Fruit fly (Drosophila melanogaster) whole organism, embryonic: ENCODE data around the gene raw.
A peak's percentile ranks its signal among the peaks of the same experiment; 100 is the strongest.

Source experiments
- B-H1 ChIP-seq: fragments of 200-800 bp; sonication (Bioruptor generic); IDR thresholded peaks from 3 replicates; pipeline ENCODE4 v1.3.6; 2022; ENCODE audit warnings: missing biosample characterization, missing genetic modification characterization
- Bdp1 ChIP-seq: fragments of 200-800 bp; sonication (Bioruptor generic); optimal IDR thresholded peaks from 3 replicates; lab custom pipeline; 2016; ENCODE audit warnings: missing biosample characterization, missing genetic modification characterization
- Bgb ChIP-seq: fragments of 200-800 bp; sonication (Bioruptor generic); IDR thresholded peaks from 2 replicates; pipeline ENCODE4 v1.3.6; 2022; ENCODE audit warnings: missing biosample characterization, missing genetic modification characterization; ENCODE audit not compliant: partially characterized antibody
- Blimp-1 ChIP-seq: fragments of 200-800 bp; sonication (Bioruptor generic); optimal IDR thresholded peaks from 3 replicates; lab custom pipeline; 2018; ENCODE audit warnings: missing biosample characterization, missing genetic modification characterization, mild to moderate bottlenecking, moderate library complexity, missing genetic modification reagents
- CG10267 ChIP-seq: fragments of 200-800 bp; sonication (Bioruptor generic); optimal IDR thresholded peaks from 2 replicates; lab custom pipeline; 2018; ENCODE audit warnings: missing biosample characterization, mild to moderate bottlenecking, missing genetic modification characterization, moderate library complexity
- CG10979 ChIP-seq: fragments of 200-800 bp; sonication (Bioruptor generic); optimal IDR thresholded peaks from 2 replicates; lab custom pipeline; 2018; ENCODE audit warnings: missing biosample characterization, mild to moderate bottlenecking, missing genetic modification characterization, moderate library complexity
- CG11504 ChIP-seq: fragments of 200-800 bp; sonication (Bioruptor generic); optimal IDR thresholded peaks from 3 replicates; lab custom pipeline; 2019; ENCODE audit warnings: missing biosample characterization, mild to moderate bottlenecking, missing genetic modification characterization, moderate library complexity
- CG12744 ChIP-seq: fragments of 200-800 bp; sonication (Bioruptor generic); optimal IDR thresholded peaks from 2 replicates; lab custom pipeline; 2016; ENCODE audit warnings: missing biosample characterization, missing genetic modification characterization
- CG12769 ChIP-seq: fragments of 200-800 bp; sonication (Bioruptor generic); optimal IDR thresholded peaks from 2 replicates; lab custom pipeline; 2019; ENCODE audit warnings: missing biosample characterization, mild to moderate bottlenecking, missing genetic modification characterization, moderate library complexity
- CG14710 ChIP-seq: fragments of 200-800 bp; sonication (Bioruptor generic); optimal IDR thresholded peaks from 3 replicates; lab custom pipeline; 2019; ENCODE audit warnings: missing biosample characterization, mild to moderate bottlenecking, missing genetic modification characterization, moderate library complexity
- CG15269 ChIP-seq: fragments of 200-800 bp; sonication (Bioruptor generic); optimal IDR thresholded peaks from 2 replicates; lab custom pipeline; 2018; ENCODE audit warnings: missing biosample characterization, mild to moderate bottlenecking, missing genetic modification characterization, moderate library complexity
- CG15696 ChIP-seq: fragments of 200-800 bp; sonication (Bioruptor generic); optimal IDR thresholded peaks from 2 replicates; lab custom pipeline; 2019; ENCODE audit warnings: missing biosample characterization, mild to moderate bottlenecking, missing genetic modification characterization, moderate library complexity
- CG16813 ChIP-seq: fragments of 200-800 bp; sonication (Bioruptor generic); IDR thresholded peaks from 3 replicates; pipeline ENCODE4 v1.3.6; 2022; ENCODE audit warnings: missing biosample characterization, missing genetic modification characterization; ENCODE audit not compliant: partially characterized antibody
- CG18619 ChIP-seq: fragments of 200-800 bp; sonication (Bioruptor generic); optimal IDR thresholded peaks from 3 replicates; lab custom pipeline; 2017; ENCODE audit warnings: missing biosample characterization, mild to moderate bottlenecking, missing genetic modification characterization
- CG2120 ChIP-seq: fragments of 200-800 bp; sonication (Bioruptor generic); optimal IDR thresholded peaks from 3 replicates; lab custom pipeline; 2016; ENCODE audit warnings: missing biosample characterization, missing genetic modification characterization
- CG2678 ChIP-seq: fragments of 200-800 bp; sonication (Bioruptor generic); optimal IDR thresholded peaks from 3 replicates; lab custom pipeline; 2019; ENCODE audit warnings: missing biosample characterization, mild to moderate bottlenecking, missing genetic modification characterization, moderate library complexity
- CG2712 ChIP-seq: fragments of 200-800 bp; optimal IDR thresholded peaks from 3 replicates; lab custom pipeline; 2019; ENCODE audit warnings: missing biosample characterization, mild to moderate bottlenecking, missing genetic modification characterization, moderate library complexity
- CG32772 ChIP-seq: fragments of 200-800 bp; sonication (Bioruptor generic); IDR thresholded peaks from 2 replicates; pipeline ENCODE4 v1.3.6; 2022; ENCODE audit warnings: missing biosample characterization, missing genetic modification characterization
- CG3847 ChIP-seq: fragments of 200-800 bp; sonication (Bioruptor generic); IDR thresholded peaks from 2 replicates; pipeline ENCODE4 v1.3.6; 2022; ENCODE audit warnings: missing biosample characterization, missing genetic modification characterization
- CG43689 ChIP-seq: fragments of 200-800 bp; sonication (Bioruptor generic); IDR thresholded peaks from 2 replicates; pipeline ENCODE4 v1.3.6; 2022; ENCODE audit warnings: missing biosample characterization, missing genetic modification characterization
- CG4404 ChIP-seq: fragments of 200-800 bp; sonication (Bioruptor generic); IDR thresholded peaks from 2 replicates; pipeline ENCODE4 v1.3.6; 2022; ENCODE audit warnings: missing biosample characterization, missing genetic modification characterization
- CG6689 ChIP-seq: fragments of 200-800 bp; sonication (Bioruptor generic); IDR thresholded peaks from 2 replicates; pipeline ENCODE4 v1.3.6; 2022; ENCODE audit warnings: missing biosample characterization, missing genetic modification characterization
- CG7987 ChIP-seq: fragments of 200-800 bp; sonication (Bioruptor generic); optimal IDR thresholded peaks from 2 replicates; lab custom pipeline; 2018; ENCODE audit warnings: missing biosample characterization, mild to moderate bottlenecking, missing genetic modification characterization, moderate library complexity
- CTCF ChIP-seq: fragments of 200-800 bp; sonication (Bioruptor generic); optimal IDR thresholded peaks from 2 replicates; lab custom pipeline; 2017; ENCODE audit warnings: missing biosample characterization, mild to moderate bottlenecking, missing genetic modification characterization, moderate library complexity
- GATAe ChIP-seq: fragments of 200-800 bp; sonication (Bioruptor generic); conservative IDR thresholded peaks from 2 replicates; pipeline ENCODE4 v1.3.6; 2022; ENCODE audit warnings: missing biosample characterization, missing genetic modification characterization
- HLH54F ChIP-seq: fragments of 200-800 bp; sonication (Bioruptor generic); optimal IDR thresholded peaks from 3 replicates; lab custom pipeline; 2016; ENCODE audit warnings: missing biosample characterization, missing genetic modification characterization
- HLHmδ ChIP-seq: fragments of 200-800 bp; sonication (Bioruptor generic); optimal IDR thresholded peaks from 2 replicates; lab custom pipeline; 2018; ENCODE audit warnings: missing biosample characterization, mild to moderate bottlenecking, missing genetic modification characterization, moderate library complexity
- Hsf ChIP-seq: fragments of 200-800 bp; sonication (Bioruptor generic); optimal IDR thresholded peaks from 3 replicates; lab custom pipeline; 2016; ENCODE audit warnings: missing biosample characterization, missing genetic modification characterization
- Nf-YC ChIP-seq: fragments of 200-800 bp; optimal IDR thresholded peaks from 3 replicates; lab custom pipeline; 2019; ENCODE audit warnings: missing biosample characterization, mild to moderate bottlenecking, missing genetic modification characterization, moderate library complexity
- TFAM ChIP-seq: fragments of 200-800 bp; sonication (Bioruptor generic); optimal IDR thresholded peaks from 2 replicates; lab custom pipeline; 2017; ENCODE audit warnings: missing biosample characterization, missing genetic modification characterization, inconsistent platforms
- cas ChIP-seq: fragments of 200-800 bp; sonication (Bioruptor generic); IDR thresholded peaks from 2 replicates; pipeline ENCODE4 v1.3.6; 2022; ENCODE audit warnings: missing biosample characterization, missing genetic modification characterization
- dmrt11E ChIP-seq: fragments of 200-800 bp; sonication (Bioruptor generic); optimal IDR thresholded peaks from 3 replicates; lab custom pipeline; 2018; ENCODE audit warnings: missing biosample characterization, mild to moderate bottlenecking, missing genetic modification characterization, moderate library complexity
- ewg ChIP-seq: fragments of 200-800 bp; sonication (Bioruptor generic); optimal IDR thresholded peaks from 3 replicates; lab custom pipeline; 2017; ENCODE audit warnings: mild to moderate bottlenecking, missing biosample characterization, missing genetic modification reagents, missing genetic modification characterization
- ftz-f1 ChIP-seq: fragments of 200-800 bp; sonication (Bioruptor generic); optimal IDR thresholded peaks from 2 replicates; lab custom pipeline; 2016; ENCODE audit warnings: missing biosample characterization, missing genetic modification characterization
- gfzf ChIP-seq: fragments of 200-800 bp; sonication (Bioruptor generic); optimal IDR thresholded peaks from 2 replicates; lab custom pipeline; 2016; ENCODE audit warnings: missing biosample characterization, mild to moderate bottlenecking, missing genetic modification characterization, moderate library complexity
- ken ChIP-seq: fragments of 200-800 bp; sonication (Bioruptor generic); IDR thresholded peaks from 3 replicates; pipeline ENCODE4 v1.3.6; 2022; ENCODE audit warnings: missing biosample characterization, missing genetic modification characterization
- lab ChIP-seq: fragments of 200-800 bp; sonication (Bioruptor generic); optimal IDR thresholded peaks from 3 replicates; lab custom pipeline; 2017; ENCODE audit warnings: missing biosample characterization, missing genetic modification characterization, mild to moderate bottlenecking, moderate library complexity, missing genetic modification reagents
- nerfin-1 ChIP-seq: fragments of 200-800 bp; sonication (Bioruptor generic); optimal IDR thresholded peaks from 3 replicates; lab custom pipeline; 2019; ENCODE audit warnings: missing biosample characterization, mild to moderate bottlenecking, missing genetic modification characterization, moderate library complexity
- nmo ChIP-seq: fragments of 200-800 bp; sonication (Bioruptor generic); optimal IDR thresholded peaks from 2 replicates; lab custom pipeline; 2018; ENCODE audit warnings: missing biosample characterization, mild to moderate bottlenecking, missing genetic modification characterization, moderate library complexity
- salm ChIP-seq: fragments of 200-800 bp; sonication (Bioruptor generic); optimal IDR thresholded peaks from 2 replicates; lab custom pipeline; 2018; ENCODE audit warnings: missing biosample characterization, mild to moderate bottlenecking, missing genetic modification characterization
- seq ChIP-seq: fragments of 200-800 bp; sonication (Bioruptor generic); IDR thresholded peaks from 2 replicates; pipeline ENCODE4 v1.3.6; 2022; ENCODE audit warnings: missing biosample characterization, missing genetic modification characterization
- slp2 ChIP-seq: fragments of 200-800 bp; sonication (Bioruptor generic); optimal IDR thresholded peaks from 2 replicates; lab custom pipeline; 2016; ENCODE audit warnings: missing biosample characterization, missing genetic modification characterization
- sna ChIP-seq: fragments of 200-800 bp; sonication (Bioruptor generic); IDR thresholded peaks from 2 replicates; pipeline ENCODE4 v1.3.6; 2022; ENCODE audit warnings: missing biosample characterization, missing genetic modification characterization; ENCODE audit not compliant: partially characterized antibody
- sqz ChIP-seq: fragments of 200-800 bp; sonication (Bioruptor generic); optimal IDR thresholded peaks from 3 replicates; lab custom pipeline; 2018; ENCODE audit warnings: missing biosample characterization, mild to moderate bottlenecking, missing genetic modification characterization
- stwl ChIP-seq: fragments of 200-800 bp; sonication (Bioruptor generic); optimal IDR thresholded peaks from 3 replicates; lab custom pipeline; 2018; ENCODE audit warnings: missing biosample characterization, mild to moderate bottlenecking, missing genetic modification characterization, moderate library complexity
- sug ChIP-seq: fragments of 200-800 bp; optimal IDR thresholded peaks from 2 replicates; lab custom pipeline; 2019; ENCODE audit warnings: missing biosample characterization, mild to moderate bottlenecking, missing genetic modification characterization, moderate library complexity
- tin ChIP-seq: fragments of 200-800 bp; sonication (Bioruptor generic); optimal IDR thresholded peaks from 3 replicates; lab custom pipeline; 2016; ENCODE audit warnings: missing biosample characterization, missing genetic modification characterization
- tx ChIP-seq: fragments of 200-800 bp; sonication (Bioruptor generic); optimal IDR thresholded peaks from 2 replicates; lab custom pipeline; 2016; ENCODE audit warnings: missing biosample characterization, missing genetic modification characterization
- unpg ChIP-seq: fragments of 200-800 bp; sonication (Bioruptor generic); optimal IDR thresholded peaks from 3 replicates; lab custom pipeline; 2018; ENCODE audit warnings: missing biosample characterization, mild to moderate bottlenecking, missing genetic modification characterization, moderate library complexity

Gene raw

DNA sequence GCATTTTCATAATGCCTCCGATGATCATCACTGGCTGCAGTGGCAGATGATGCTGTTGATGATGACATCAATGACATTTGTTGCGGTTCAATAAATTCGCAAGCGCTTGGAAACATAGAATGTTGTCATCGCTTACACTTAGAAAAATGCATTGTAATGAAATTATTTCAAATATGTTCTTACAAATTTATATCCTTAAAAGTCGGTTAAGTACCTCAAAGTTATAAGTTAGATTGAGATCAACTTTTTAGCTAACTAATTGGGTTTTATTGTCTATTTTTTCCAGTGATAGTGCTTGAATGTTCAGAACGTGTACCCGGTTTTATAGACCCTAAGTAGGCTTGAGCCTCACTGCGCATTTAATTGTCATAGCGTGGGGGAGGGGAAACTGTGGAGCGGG lies 22.4 kb upstream of the raw start (continued):
- no peak for TF ChIP-seq ftz-f1
- TF ChIP-seq Hsf, result no peak
- TF ChIP-seq CG2678, result peak; percentile 51
- TF ChIP-seq tx, result no peak
- no peak for TF ChIP-seq tin
- TF ChIP-seq lab (GFP tag; lab: Kevin White, UChicago), result peak; percentile 28
- no peak for TF ChIP-seq CTCF (GFP tag; lab: Kevin White, UChicago)
- TF ChIP-seq CG2712 (tag; lab: Kevin White, UChicago), result peak; percentile 59
- TF ChIP-seq CG10267 (tag; lab: Kevin White, UChicago), result peak; percentile 23
- no peak for TF ChIP-seq CG16813 (GFP tag; lab: Robert Waterston, UW)
- peak; percentile 29 for TF ChIP-seq Blimp-1 (GFP tag; lab: Kevin White, UChicago)
- TF ChIP-seq CG14710 (tag; lab: Kevin White, UChicago), result peak; percentile 37
- TF ChIP-seq dmrt11E (tag; lab: Kevin White, UChicago), result peak; percentile 15
- peak; percentile 20 for TF ChIP-seq CG11504 (tag; lab: Kevin White, UChicago)
- 0 out of 2 replicates have a peak, but pooled peaks have one; percentile 8 for TF ChIP-seq CG6689 (GFP tag; lab: Robert Waterston, UW)
- TF ChIP-seq HLH54F (GFP tag; lab: Kevin White, UChicago), result no peak

DNA sequence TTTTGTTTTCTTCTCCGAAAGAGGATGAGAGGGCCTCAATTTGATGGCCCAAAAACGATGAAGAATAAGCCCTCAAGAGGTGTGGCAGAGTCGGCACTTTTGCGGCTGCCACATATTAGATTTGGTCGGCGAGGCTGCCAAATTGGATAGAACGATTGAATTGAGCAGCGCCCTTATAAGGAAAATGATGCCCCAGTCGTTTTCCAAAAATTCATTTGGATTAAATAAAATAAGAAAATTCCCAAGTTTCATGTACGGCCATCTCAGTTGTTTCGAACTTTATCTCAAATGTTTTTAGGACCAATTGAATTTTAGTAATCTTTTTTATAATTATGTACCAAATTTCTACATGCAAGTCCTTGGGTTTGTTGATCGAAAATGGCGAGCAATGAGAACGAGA lies 11.6 kb upstream of the raw start, which contains the start of the genes CG45307 and CG12438:
Gene CG45307 (minus strand): TSS at position 101 of the 400 bp plus-strand sequence.
Gene CG12438 (plus strand): TSS at position 264 of the 400 bp plus-strand sequence.
- TF ChIP-seq sug (tag; lab: Kevin White, UChicago) (no peak), Bdp1 (GFP tag; lab: Kevin White, UChicago) (no peak), CG43689 (no peak), sna (GFP tag; lab: Robert Waterston, UW) (no peak), CG15269 (tag; lab: Kevin White, UChicago) (no peak), dmrt11E (tag; lab: Kevin White, UChicago) (no peak), CG12744 (GFP tag; lab: Kevin White, UChicago) (no peak), cas (GFP tag; lab: Robert Waterston, UW) (no peak), CG4404 (GFP tag; lab: Robert Waterston, UW) (no peak), CG18619 (no peak)

DNA sequence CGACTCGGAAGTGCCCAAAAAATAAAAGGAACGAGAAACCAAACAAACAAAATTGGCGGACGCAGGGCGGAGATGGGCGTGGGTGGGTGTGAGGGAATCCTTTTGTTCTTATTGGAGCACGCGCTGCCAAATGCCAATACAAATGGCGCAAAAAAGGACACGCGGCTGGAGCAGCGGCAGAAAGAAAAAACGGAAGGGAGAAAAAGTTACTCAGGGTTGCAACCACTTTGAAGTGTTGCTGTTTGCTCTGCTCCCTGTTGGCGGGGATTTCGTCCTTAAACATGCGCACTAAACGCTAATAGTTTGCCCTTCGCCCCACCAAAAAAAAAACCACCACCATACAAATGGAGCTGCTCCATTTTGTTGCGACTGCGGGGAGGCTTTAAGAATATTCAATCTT lies 7.0 kb upstream of the raw start:
- no peak for TF ChIP-seq stwl (tag; lab: Kevin White, UChicago)
- no peak for TF ChIP-seq TFAM (GFP tag; lab: Kevin White, UChicago)
- TF ChIP-seq CG32772 (GFP tag; lab: Robert Waterston, UW), result no peak
- peak; percentile 33 for TF ChIP-seq sqz (GFP tag; lab: Kevin White, UChicago)
- TF ChIP-seq ewg (GFP tag; lab: Kevin White, UChicago), result peak; percentile 55
- no peak for TF ChIP-seq CG10979 (tag; lab: Kevin White, UChicago)
- TF ChIP-seq CG3847 (GFP tag; lab: Robert Waterston, UW), result no peak
- no peak for TF ChIP-seq CG7987
- no peak for TF ChIP-seq B-H1
- no peak for TF ChIP-seq unpg (GFP tag; lab: Kevin White, UChicago)
- no peak for TF ChIP-seq GATAe (GFP tag; lab: Robert Waterston, UW)
- no peak for TF ChIP-seq CG15696 (tag; lab: Kevin White, UChicago)
- no peak for TF ChIP-seq CG12769 (tag; lab: Kevin White, UChicago)
- TF ChIP-seq slp2 (GFP tag; lab: Kevin White, UChicago), result no peak
- TF ChIP-seq salm (tag; lab: Kevin White, UChicago), result no peak
- no peak for TF ChIP-seq Bgb (GFP tag; lab: Robert Waterston, UW)
- peak; percentile 46; the same call in 1 of the 2 replicates for TF ChIP-seq seq (GFP tag; lab: Robert Waterston, UW)
- no peak for TF ChIP-seq HLHmδ (GFP tag; lab: Kevin White, UChicago)
- peak; percentile 85 for TF ChIP-seq Nf-YC (tag; lab: Kevin White, UChicago)
- TF ChIP-seq gfzf (GFP tag; lab: Kevin White, UChicago), result no peak
- no peak for TF ChIP-seq ken (GFP tag; lab: Robert Waterston, UW)
- peak; percentile 57 for TF ChIP-seq nerfin-1 (tag; lab: Kevin White, UChicago)
- TF ChIP-seq nmo (GFP tag; lab: Kevin White, UChicago), result no peak
- no peak for TF ChIP-seq CG2120 (GFP tag; lab: Kevin White, UChicago)
